Fruit fly (Drosophila melanogaster): Measurements from ENCODE around the gene squ.
A peak's percentile ranks its signal among the peaks of the same experiment; 100 is the strongest.

squ gene

DNA sequence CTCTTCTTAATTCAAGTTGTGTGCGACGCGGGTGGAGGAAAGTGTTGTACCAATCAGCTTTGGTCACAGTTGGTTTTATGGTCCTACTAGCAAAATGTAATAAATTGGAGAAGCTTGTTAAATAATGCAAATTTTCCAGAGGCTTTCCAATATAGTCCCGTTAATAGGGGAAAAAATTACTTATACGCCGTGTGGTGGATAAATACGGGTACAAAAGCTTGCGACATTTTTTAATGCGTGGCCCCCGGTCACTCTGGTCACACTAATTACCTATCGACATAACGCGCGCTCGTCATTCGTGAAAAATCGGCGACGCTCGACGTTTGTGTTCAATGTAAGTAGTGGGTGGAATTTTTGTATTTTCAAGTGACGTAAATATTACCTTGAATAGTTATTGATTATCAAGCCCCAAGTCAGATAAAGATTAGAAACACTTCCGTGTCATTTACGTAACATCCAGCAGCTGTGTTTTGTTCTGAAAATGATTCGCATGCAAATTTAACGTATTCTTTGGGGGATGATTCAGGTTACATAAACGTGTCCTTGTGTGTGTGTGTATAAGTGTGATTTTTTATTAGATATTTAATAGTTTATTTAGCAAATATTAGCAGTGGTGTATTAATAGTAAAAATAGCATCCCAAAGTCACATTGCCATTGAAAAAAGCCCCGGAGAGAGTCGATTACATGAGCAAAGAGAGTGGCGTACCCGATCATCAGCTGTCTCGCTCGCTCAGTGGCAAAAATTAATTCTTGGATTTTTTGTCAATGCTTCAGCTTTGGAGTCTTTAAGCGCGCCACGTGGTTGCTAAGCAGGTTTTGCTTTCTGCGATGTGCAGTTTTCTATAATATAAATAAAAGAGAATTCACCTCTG lies 40.0 kb downstream of the squ start, which contains the start of gene Cyt-c-p (continued):
- TF ChIP-seq CG6689 (GFP tag; IDR thresholded peaks at IDR 0.05) (no peak), E2f1 (GFP tag; IDR thresholded peaks at IDR 0.05) (no peak), CG34224 (GFP tag; IDR thresholded peaks at IDR 0.05; ENCODE audit: partially characterized antibody) (peak; percentile 48), CG43689 (GFP tag; IDR thresholded peaks at IDR 0.05) (no peak), CG12104 (GFP tag; optimal IDR thresholded peaks at IDR 0.05) (no peak), D19A (tag; optimal IDR thresholded peaks at IDR 0.05) (peak; percentile 11), CG6813 (GFP tag; optimal IDR thresholded peaks at IDR 0.05) (no peak), NfI (GFP tag; optimal IDR thresholded peaks at IDR 0.05) (no peak), Chrac-16 (GFP tag; optimal IDR thresholded peaks at IDR 0.05) (peak; percentile 2), CG10209 (GFP tag; optimal IDR thresholded peaks at IDR 0.05) (peak; percentile 33), CG10959 (GFP tag; IDR thresholded peaks at IDR 0.05) (no peak), CG17385 (GFP tag; optimal IDR thresholded peaks at IDR 0.05) (peak; percentile 16), CG9797 (GFP tag; optimal IDR thresholded peaks at IDR 0.05) (peak; percentile 98), Dip3 (GFP tag; optimal IDR thresholded peaks at IDR 0.05) (no peak), mam (GFP tag; optimal IDR thresholded peaks at IDR 0.05) (peak; percentile 19), Meics (GFP tag; optimal IDR thresholded peaks at IDR 0.05) (no peak), Ravus (GFP tag; IDR thresholded peaks at IDR 0.05) (no peak), CG17361 (GFP tag; IDR thresholded peaks at IDR 0.05) (0 out of 3 replicates have a peak, but pooled peaks have one; percentile 34), Hr51 (GFP tag; optimal IDR thresholded peaks at IDR 0.05) (peak in 1 of 2 experiments; percentile 16), CG11695 (GFP tag; IDR thresholded peaks at IDR 0.05) (no peak), D19B (GFP tag; optimal IDR thresholded peaks at IDR 0.05) (no peak), MTF-1 (GFP tag; optimal IDR thresholded peaks at IDR 0.05; ENCODE audit: borderline replicate concordance) (no peak), Adf1 (GFP tag; IDR thresholded peaks at IDR 0.05) (no peak; the same call in 1 of the 2 replicates), hb (GFP tag; IDR thresholded peaks at IDR 0.05; ENCODE audit: partially characterized antibody) (0 out of 3 replicates have a peak, but pooled peaks have one; percentile 24), NC2α (GFP tag; optimal IDR thresholded peaks at IDR 0.05) (no peak), CG5245 (GFP tag; optimal IDR thresholded peaks at IDR 0.05) (no peak), fru (optimal IDR thresholded peaks at IDR 0.05) (no peak), croc (GFP tag; conservative IDR thresholded peaks at IDR 0.05) (no peak), Mrtf (GFP tag; IDR thresholded peaks at IDR 0.05) (no peak), CG5180 (GFP tag; optimal IDR thresholded peaks at IDR 0.05) (no peak), CG10431 (GFP tag; optimal IDR thresholded peaks at IDR 0.05) (peak; percentile 4), Max (GFP tag; optimal IDR thresholded peaks at IDR 0.05) (peak; percentile 28), HmgZ (tag; optimal IDR thresholded peaks at IDR 0.05) (peak; percentile 80), PHDP (tag; optimal IDR thresholded peaks at IDR 0.05) (peak; percentile 36), CG4820 (GFP tag; optimal IDR thresholded peaks at IDR 0.05) (no peak), Dad (GFP tag; optimal IDR thresholded peaks at IDR 0.05) (peak; percentile 50), D (optimal IDR thresholded peaks at IDR 0.05) (no peak), D (GFP tag; optimal IDR thresholded peaks at IDR 0.05) (no peak), CG2116 (GFP tag; optimal IDR thresholded peaks at IDR 0.05) (peak; percentile 76), twi (tag; optimal IDR thresholded peaks at IDR 0.05) (no peak), emc (GFP tag; optimal IDR thresholded peaks at IDR 0.05) (no peak), trem (tag; optimal IDR thresholded peaks at IDR 0.05) (peak; percentile 76), Sox100B (GFP tag; optimal IDR thresholded peaks at IDR 0.05) (no peak), MBD-R2 (GFP tag; IDR thresholded peaks at IDR 0.05) (peak; percentile 60), CG4404 (GFP tag; IDR thresholded peaks at IDR 0.05) (no peak), slp2 (GFP tag; optimal IDR thresholded peaks at IDR 0.05) (no peak), bowl (GFP tag; IDR thresholded peaks at IDR 0.05) (no peak), Vsx1 (GFP tag; optimal IDR thresholded peaks at IDR 0.05) (peak; percentile 17), Hr39 (optimal IDR thresholded peaks at IDR 0.05) (no peak), CG7839 (tag; optimal IDR thresholded peaks at IDR 0.05) (no peak)

All from whole organism, embryonic.